Worm (Caenorhabditis elegans) whole organism, L3 larva: ENCODE results near the gene tbck-1.

Source experiments
- R02D3.7 ChIP-seq: fragments of 150-350 bp; optimal IDR thresholded peaks from 2 replicates; lab custom pipeline; 2014; ENCODE audit warnings: missing biosample characterization, missing genetic modification characterization
- ama-1 ChIP-seq: fragments of 150-350 bp; optimal IDR thresholded peaks from 2 replicates; lab custom pipeline; 2018
- egl-27 ChIP-seq: sonication (generic microtip); optimal IDR thresholded peaks from 4 replicates; lab custom pipeline; 2017; ENCODE audit warnings: missing biosample characterization, missing genetic modification reagents, missing genetic modification characterization
- elt-3 ChIP-seq, 3 experiments: fragments of 150-350 bp in 1 of 3; sonication (generic microtip) in 2 of 3; optimal IDR thresholded peaks; 2 replicates in 2 of 3; 4 replicates in 1 of 3; lab custom pipeline; 2014 to 2017; ENCODE audit warnings: missing biosample characterization in 3 of 3, missing genetic modification characterization in 3 of 3
- jun-1 ChIP-seq: fragments of 150-350 bp; optimal IDR thresholded peaks from 2 replicates; lab custom pipeline; 2014; ENCODE audit warnings: missing biosample characterization, missing genetic modification reagents, missing genetic modification characterization
- lsy-12 ChIP-seq: sonication (generic microtip); optimal IDR thresholded peaks from 2 replicates; lab custom pipeline; 2016; ENCODE audit warnings: mild to moderate bottlenecking, missing genetic modification characterization, missing compliant biosample characterization
- snpc-4 ChIP-seq: fragments of 150-350 bp; optimal IDR thresholded peaks from 2 replicates; lab custom pipeline; 2014; ENCODE audit warnings: missing biosample characterization, missing genetic modification characterization
- tbx-2 ChIP-seq: sonication (generic microtip); optimal IDR thresholded peaks from 2 replicates; lab custom pipeline; 2016; ENCODE audit warnings: mild to moderate bottlenecking, missing genetic modification characterization, missing compliant biosample characterization
- unc-62 ChIP-seq: fragments of 150-350 bp; sonication (generic microtip); optimal IDR thresholded peaks from 4 replicates; lab custom pipeline; 2014; ENCODE audit warnings: missing biosample characterization, missing genetic modification reagents, missing genetic modification characterization

DNA sequence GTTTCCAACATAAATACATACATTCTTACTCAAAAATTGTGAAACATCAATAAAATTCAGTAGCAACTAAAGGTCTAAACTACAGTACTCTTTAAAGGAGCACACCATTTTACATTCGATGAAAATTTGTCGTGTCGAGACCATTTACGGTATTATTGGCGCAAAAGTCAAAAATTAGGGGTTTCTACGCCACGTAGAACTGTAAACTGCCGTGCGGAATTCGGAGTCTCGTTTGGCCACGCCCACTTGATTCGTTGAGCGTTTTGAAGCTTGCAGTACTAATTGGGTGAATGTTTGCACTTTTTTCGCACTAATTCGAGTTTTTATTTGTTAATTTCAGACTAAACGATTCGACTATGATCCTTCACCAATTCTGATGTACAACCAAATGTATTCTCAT is 37.7 kb upstream of the tbck-1 start:
- TF ChIP-seq elt-3 (tag; optimal IDR thresholded peaks at IDR 0.05; lab: Kevin White, UChicago) (no peak), lsy-12 (tag; lab: Kevin White, UChicago) (no peak), unc-62 (GFP tag; lab: Kevin White, UChicago) (no peak), R02D3.7 (no peak), ama-1 (lab: Kevin White, UChicago) (no peak), tbx-2 (no peak), snpc-4 (no peak), egl-27 (tag; lab: Kevin White, UChicago) (no peak), jun-1 (tag; lab: Kevin White, UChicago) (no peak)
